Worm (Caenorhabditis elegans) whole organism, L1 larva: ENCODE results near the gene sec-61.G.

Experiments used
- C16A3.4 ChIP-seq: fragments of 150-350 bp; optimal IDR thresholded peaks from 2 replicates; lab custom pipeline; 2014; ENCODE audit warnings: missing biosample characterization, missing genetic modification characterization
- F16B12.6 ChIP-seq: fragments of 150-350 bp; optimal IDR thresholded peaks from 2 replicates; lab custom pipeline; 2014; ENCODE audit warnings: missing biosample characterization, missing genetic modification characterization
- ceh-88 ChIP-seq: fragments of 200-800 bp; sonication (Bioruptor generic); IDR thresholded peaks from 2 replicates; pipeline ENCODE4 v1.3.6; 2022; ENCODE audit warnings: missing genetic modification characterization, missing compliant biosample characterization
- dsc-1 ChIP-seq: sonication (generic microtip); optimal IDR thresholded peaks from 2 replicates; lab custom pipeline; 2016; ENCODE audit warnings: mild to moderate bottlenecking, missing genetic modification characterization, missing compliant biosample characterization
- efl-1 ChIP-seq, 4 experiments: fragments of 150-350 bp; optimal IDR thresholded peaks in 3 of 4; peaks in 1 of 4; 1 replicate in 1 of 4; 2 replicates in 3 of 4; lab custom pipeline; 2014; ENCODE audit warnings: missing biosample characterization in 2 of 4, missing genetic modification characterization in 2 of 4, missing genetic modification reagents in 2 of 4
- egl-13 ChIP-seq: sonication (generic microtip); optimal IDR thresholded peaks from 2 replicates; lab custom pipeline; 2016; ENCODE audit warnings: missing genotype, missing genetic modification reagents, missing genetic modification characterization, missing compliant biosample characterization
- egl-27 ChIP-seq, 2 experiments: fragments of 150-350 bp in 1 of 2; sonication (generic microtip); optimal IDR thresholded peaks; 3 replicates each; lab custom pipeline; 2017 to 2018; ENCODE audit warnings: missing biosample characterization in 2 of 2, missing genetic modification characterization in 2 of 2, missing genetic modification reagents in 2 of 2
- elt-2 ChIP-seq: sonication (generic microtip); optimal IDR thresholded peaks from 2 replicates; lab custom pipeline; 2016; ENCODE audit warnings: missing genetic modification characterization, mild to moderate bottlenecking, inconsistent platforms, missing compliant biosample characterization, missing genetic modification reagents
- elt-3 ChIP-seq, 6 experiments: fragments of 150-350 bp in 1 of 6; sonication (generic microtip); optimal IDR thresholded peaks; 2 replicates each; lab custom pipeline; 2017 to 2018; ENCODE audit warnings: missing biosample characterization in 6 of 6, missing genetic modification characterization in 6 of 6, inconsistent platforms in 1 of 6
- ets-5 ChIP-seq: fragments of 200-800 bp; sonication (Bioruptor generic); IDR thresholded peaks from 2 replicates; pipeline ENCODE4 v1.3.6; 2022; ENCODE audit warnings: missing genetic modification characterization, missing compliant biosample characterization
- fkh-10 ChIP-seq: sonication (generic microtip); optimal IDR thresholded peaks from 2 replicates; lab custom pipeline; 2017; ENCODE audit warnings: missing biosample characterization, missing genetic modification reagents, missing genetic modification characterization
- hlh-17 ChIP-seq: fragments of 200-800 bp; sonication (Bioruptor generic); optimal IDR thresholded peaks from 2 replicates; lab custom pipeline; 2018; ENCODE audit warnings: missing genetic modification characterization, mild to moderate bottlenecking, missing compliant biosample characterization, moderate library complexity, borderline replicate concordance
- hlh-4 ChIP-seq: sonication (generic microtip); optimal IDR thresholded peaks from 2 replicates; lab custom pipeline; 2016; ENCODE audit warnings: mild to moderate bottlenecking, missing genetic modification characterization, missing compliant biosample characterization
- hpl-2 ChIP-seq: fragments of 150-350 bp; optimal IDR thresholded peaks from 2 replicates; lab custom pipeline; 2014; ENCODE audit warnings: missing biosample characterization, missing genetic modification reagents, missing genetic modification characterization
- isw-1 ChIP-seq: fragments of 200-800 bp; sonication (Bioruptor generic); IDR thresholded peaks from 2 replicates; pipeline ENCODE4 v1.3.6; 2022; ENCODE audit warnings: missing genetic modification characterization, missing compliant biosample characterization
- lin-15B ChIP-seq: fragments of 150-350 bp; sonication (generic microtip); optimal IDR thresholded peaks from 3 replicates; lab custom pipeline; 2014; ENCODE audit warnings: missing biosample characterization, missing genetic modification characterization
- lin-35 ChIP-seq, 2 experiments: fragments of 150-350 bp; optimal IDR thresholded peaks; 2 replicates each; lab custom pipeline; 2014; ENCODE audit warnings: missing biosample characterization in 2 of 2, missing genetic modification characterization in 2 of 2, missing genetic modification reagents in 2 of 2
- lin-39 ChIP-seq: fragments of 150-350 bp; optimal IDR thresholded peaks from 2 replicates; lab custom pipeline; 2014; ENCODE audit warnings: missing biosample characterization, missing genetic modification reagents, missing genetic modification characterization
- lir-3 ChIP-seq: sonication (generic microtip); optimal IDR thresholded peaks from 2 replicates; lab custom pipeline; 2016; ENCODE audit warnings: mild to moderate bottlenecking, missing genetic modification characterization, moderate library complexity, missing compliant biosample characterization; ENCODE audit not compliant: poor library complexity
- mab-9 ChIP-seq: fragments of 200-800 bp; sonication (Bioruptor generic); IDR thresholded peaks from 2 replicates; pipeline ENCODE4 v1.3.6; 2022; ENCODE audit warnings: missing genetic modification reagents, missing genetic modification characterization, missing compliant biosample characterization
- mdl-1 ChIP-seq, 2 experiments: fragments of 150-350 bp; optimal IDR thresholded peaks; 2 replicates each; lab custom pipeline; 2014 to 2017; ENCODE audit warnings: missing biosample characterization in 2 of 2, missing genetic modification characterization in 2 of 2, inconsistent platforms in 1 of 2
- nhr-11 ChIP-seq: fragments of 150-350 bp; optimal IDR thresholded peaks from 2 replicates; lab custom pipeline; 2014; ENCODE audit warnings: missing biosample characterization, missing genetic modification characterization
- nhr-20 ChIP-seq: sonication (generic microtip); optimal IDR thresholded peaks from 2 replicates; lab custom pipeline; 2016; ENCODE audit warnings: mild to moderate bottlenecking, missing genetic modification characterization, missing compliant biosample characterization
- nhr-28 ChIP-seq: fragments of 150-350 bp; optimal IDR thresholded peaks from 2 replicates; lab custom pipeline; 2014; ENCODE audit warnings: missing biosample characterization, missing genetic modification characterization
- nhr-47 ChIP-seq: sonication (generic microtip); optimal IDR thresholded peaks from 2 replicates; lab custom pipeline; 2016; ENCODE audit warnings: mild to moderate bottlenecking, missing genetic modification characterization, moderate library complexity, missing compliant biosample characterization
- nhr-71 ChIP-seq: sonication (generic microtip); optimal IDR thresholded peaks from 2 replicates; lab custom pipeline; 2016; ENCODE audit warnings: mild to moderate bottlenecking, missing genetic modification characterization, moderate library complexity, missing compliant biosample characterization
- pqm-1 ChIP-seq: sonication (generic microtip); optimal IDR thresholded peaks from 3 replicates; lab custom pipeline; 2017; ENCODE audit warnings: missing biosample characterization, missing genetic modification characterization
- snu-23 ChIP-seq: sonication (generic microtip); optimal IDR thresholded peaks from 2 replicates; lab custom pipeline; 2016; ENCODE audit warnings: missing genetic modification characterization, missing compliant biosample characterization
- sup-37 ChIP-seq: fragments of 200-800 bp; sonication (Bioruptor generic); optimal IDR thresholded peaks from 2 replicates; lab custom pipeline; 2018; ENCODE audit warnings: mild to moderate bottlenecking, missing genetic modification characterization, missing compliant biosample characterization
- tlp-1 ChIP-seq: fragments of 150-350 bp; optimal IDR thresholded peaks from 2 replicates; lab custom pipeline; 2014; ENCODE audit warnings: missing biosample characterization, missing genetic modification characterization
- unc-130 ChIP-seq: fragments of 150-350 bp; optimal IDR thresholded peaks from 2 replicates; lab custom pipeline; 2017; ENCODE audit warnings: missing biosample characterization, missing genetic modification characterization, inconsistent platforms
- unc-30 ChIP-seq: sonication (generic microtip); optimal IDR thresholded peaks from 2 replicates; lab custom pipeline; 2017; ENCODE audit warnings: missing biosample characterization, missing genetic modification characterization
- unc-62 ChIP-seq: fragments of 150-350 bp; optimal IDR thresholded peaks from 2 replicates; lab custom pipeline; 2014; ENCODE audit warnings: missing biosample characterization, missing genetic modification reagents, missing genetic modification characterization
- unc-98 ChIP-seq: fragments of 200-800 bp; sonication (Bioruptor generic); IDR thresholded peaks from 2 replicates; pipeline ENCODE4 v1.3.6; 2022; ENCODE audit warnings: missing genetic modification characterization, missing compliant biosample characterization
- vab-15 ChIP-seq: sonication (generic microtip); optimal IDR thresholded peaks from 2 replicates; lab custom pipeline; 2017; ENCODE audit warnings: missing genotype, mild to moderate bottlenecking, missing genetic modification characterization, missing compliant biosample characterization
- zag-1 ChIP-seq: fragments of 150-350 bp; optimal IDR thresholded peaks from 2 replicates; lab custom pipeline; 2014; ENCODE audit warnings: missing biosample characterization, missing genetic modification characterization
- zip-4 ChIP-seq: fragments of 200-800 bp; sonication (Bioruptor generic); optimal IDR thresholded peaks from 2 replicates; lab custom pipeline; 2018; ENCODE audit warnings: mild to moderate bottlenecking, missing genetic modification characterization, moderate library complexity, missing compliant biosample characterization
- ztf-11 ChIP-seq, 2 experiments: sonication (generic microtip); optimal IDR thresholded peaks; 2 replicates each; lab custom pipeline; 2016 to 2017; ENCODE audit warnings: missing genetic modification characterization in 2 of 2, missing biosample characterization in 1 of 2, missing compliant biosample characterization in 1 of 2
- ztf-4 ChIP-seq: fragments of 150-350 bp; optimal IDR thresholded peaks from 2 replicates; lab custom pipeline; 2014; ENCODE audit warnings: missing biosample characterization, missing genetic modification characterization

sec-61.G gene

DNA sequence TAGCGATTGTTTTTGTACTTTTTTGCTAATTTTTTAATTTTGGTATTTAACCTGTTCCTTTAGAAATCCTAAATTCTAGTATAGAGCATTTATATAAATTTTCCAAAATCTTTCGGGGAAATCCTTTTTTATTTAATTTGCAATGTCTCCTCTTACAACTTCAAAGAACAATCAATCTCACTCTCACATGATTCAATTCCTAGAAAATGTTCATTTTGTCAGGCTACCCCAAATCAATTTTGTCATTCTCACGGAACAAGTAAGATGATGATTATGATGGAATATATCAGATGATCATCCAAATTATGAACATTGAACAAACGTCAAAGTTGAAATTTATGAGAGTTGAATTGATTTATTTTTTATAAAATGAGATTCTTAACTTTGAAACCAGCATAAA is 40.4 kb upstream of the sec-61.G start (continued):
- TF ChIP-seq ztf-11 (tag; optimal IDR thresholded peaks at IDR 0.05; lab: Kevin White, UChicago) = no peak
- peak; percentile 92 for TF ChIP-seq fkh-10
- TF ChIP-seq nhr-71 (tag; lab: Kevin White, UChicago) = peak; percentile 88
- TF ChIP-seq vab-15 = no peak
- TF ChIP-seq, all 84 proteins: peak for 21

DNA sequence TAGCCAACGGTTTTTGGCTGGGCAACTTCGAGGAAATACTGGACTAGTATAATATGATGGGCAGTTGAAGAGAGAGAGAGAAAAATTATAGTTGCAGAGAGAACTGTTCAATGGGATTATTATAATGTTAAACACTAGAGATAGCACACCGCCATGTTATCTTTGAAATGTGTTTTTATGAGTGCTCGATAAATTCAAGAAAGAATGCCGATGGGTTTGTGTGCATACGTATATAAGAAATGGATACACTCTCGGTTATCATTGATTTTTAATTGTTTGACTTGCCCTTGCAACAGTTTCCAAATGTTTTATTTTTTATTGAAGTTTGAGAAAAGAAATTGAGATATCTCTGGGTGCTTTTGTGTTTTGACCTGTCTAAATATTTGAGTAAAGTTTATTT is 39.7 kb upstream of the sec-61.G start, which contains the start of gene F17C11.12:
Gene F17C11.12 (minus strand): TSS at position 240 of the 400 bp plus-strand sequence.
- TF ChIP-seq C16A3.4 (tag; lab: Kevin White, UChicago) (no peak), elt-2 (peak; percentile 83), nhr-20 (peak; percentile 1)

DNA sequence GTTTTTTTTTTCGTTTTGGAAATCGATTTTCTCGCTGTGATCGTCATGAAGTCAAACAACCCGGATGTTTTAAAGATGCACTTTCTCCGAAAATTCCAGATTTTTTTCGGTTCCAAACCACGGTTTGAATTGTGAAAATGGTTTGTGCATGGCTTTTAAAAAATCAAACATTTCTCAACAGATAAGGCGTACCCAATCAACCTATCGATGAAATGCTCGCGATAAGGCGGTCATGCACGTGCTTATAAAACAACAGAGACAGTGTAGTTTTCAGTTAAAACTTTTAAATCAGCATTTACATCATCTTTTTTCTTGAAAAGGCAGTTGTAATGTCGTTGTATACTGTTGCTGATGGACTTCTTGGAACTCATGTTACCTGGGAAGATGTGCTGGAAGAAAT is 35.5 kb upstream of the sec-61.G start, which contains the start of gene F58B4.5:
Gene F58B4.5 (plus strand): TSS at position 283 of the 400 bp plus-strand sequence.
- TF ChIP-seq F16B12.6 (tag; lab: Kevin White, UChicago) (no peak), isw-1 (GFP tag; lab: Robert Waterston, UW) (no peak), sup-37 (GFP tag; lab: Kevin White, UChicago) (no peak), hpl-2 (GFP tag; lab: Kevin White, UChicago) (no peak), pqm-1 (tag; lab: Kevin White, UChicago) (no peak), lin-39 (no peak), zag-1 (no peak), ets-5 (GFP tag; lab: Robert Waterston, UW) (no peak), lin-15B (no peak), mab-9 (no peak), egl-13 (tag; lab: Kevin White, UChicago) (no peak), unc-62 (GFP tag; lab: Kevin White, UChicago) (no peak), nhr-47 (tag; lab: Kevin White, UChicago) (no peak), hlh-4 (tag; lab: Kevin White, UChicago) (no peak), elt-3 (tag; optimal IDR thresholded peaks at IDR 0.05; lab: Kevin White, UChicago) (no peak), ceh-88 (GFP tag; lab: Robert Waterston, UW) (no peak), elt-2 (peak; percentile 89), nhr-11 (tag; lab: Kevin White, UChicago) (no peak), unc-130 (tag; lab: Kevin White, UChicago) (no peak), tlp-1 (tag; lab: Kevin White, UChicago) (no peak), hlh-17 (no peak), nhr-28 (no peak), vab-15 (no peak), nhr-20 (peak; percentile 51), unc-98 (GFP tag; lab: Robert Waterston, UW) (no peak), efl-1 (optimal IDR thresholded peaks at IDR 0.05; lab: Kevin White, UChicago) (no peak), efl-1 (GFP tag; optimal IDR thresholded peaks at IDR 0.05 in 1 of 2; lab: Kevin White, UChicago) (peak in 1 of 2 experiments; percentile 43), egl-27 (tag; optimal IDR thresholded peaks at IDR 0.05; lab: Kevin White, UChicago) (no peak), zip-4 (no peak), snu-23 (GFP tag; lab: Kevin White, UChicago) (no peak), lir-3 (tag; lab: Kevin White, UChicago) (no peak), unc-30 (no peak), lin-35 (GFP tag; optimal IDR thresholded peaks at IDR 0.05; lab: Kevin White, UChicago) (peak in 1 of 2 experiments; percentile 19), mdl-1 (tag; optimal IDR thresholded peaks at IDR 0.05; lab: Kevin White, UChicago) (no peak), dsc-1 (tag; lab: Kevin White, UChicago) (no peak), ztf-4 (tag; lab: Kevin White, UChicago) (no peak)
